Worm (Caenorhabditis elegans): Measurements from ENCODE around the gene best-1.

Gene best-1

ce11 chrIV:13109751-13110150, at the start of gene best-1:
Gene best-1 (minus strand): TSS chrIV:13109779.
- TF ChIP-seq cog-1 (tag; optimal IDR thresholded peaks at IDR 0.05) (no peak), ref-1 (GFP tag; conservative IDR thresholded peaks at IDR 0.05) (no peak), ztf-23 (GFP tag; IDR thresholded peaks at IDR 0.05) (no peak), flt-1 (GFP tag; IDR thresholded peaks at IDR 0.05) (no peak), ztf-29 (GFP tag; IDR thresholded peaks at IDR 0.05) (no peak), klf-2 (GFP tag; conservative IDR thresholded peaks at IDR 0.05) (no peak), med-1 (GFP tag; optimal IDR thresholded peaks at IDR 0.05; ENCODE audit: insufficient read depth) (no peak), tab-1 (GFP tag; IDR thresholded peaks at IDR 0.05) (no peak), T22C8.4 (GFP tag; IDR thresholded peaks at IDR 0.05) (no peak)

ce11 chrIV:13154391-13155283, 45.1 kb upstream of the best-1 start, which contains the start of the genes crld-1 and msh-5:
Gene crld-1 (minus strand): TSS chrIV:13154441.
Gene msh-5 (plus strand): TSS chrIV:13155233.
- TF ChIP-seq cog-1 (tag; optimal IDR thresholded peaks at IDR 0.05) (no peak), ztf-29 (GFP tag; IDR thresholded peaks at IDR 0.05) (no peak)

DNA sequence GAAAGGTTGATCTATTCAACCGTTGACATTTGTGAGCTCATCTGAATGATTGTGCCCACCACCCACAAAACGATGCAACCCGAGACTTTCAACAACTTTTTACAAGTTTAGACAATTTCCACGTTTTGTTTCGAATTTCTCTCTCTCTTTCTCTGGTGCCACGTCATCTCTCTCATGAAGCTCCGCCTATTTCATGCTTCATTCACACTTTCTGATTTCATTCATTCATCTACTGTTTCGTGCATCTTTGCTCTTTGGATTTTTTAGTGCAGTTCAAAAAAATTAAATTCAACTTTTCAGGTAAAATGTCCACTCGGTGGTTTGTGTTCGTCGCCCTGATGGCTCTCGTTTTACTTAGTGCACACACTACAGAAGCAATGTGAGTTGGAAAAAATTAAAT, 39.7 kb upstream of the best-1 start, which contains the start of gene nlp-79:
TSS of gene nlp-79 (plus strand) at position 301 of the 400 bp plus-strand sequence.
- TF ChIP-seq T22C8.4 (GFP tag; IDR thresholded peaks at IDR 0.05), result no peak
- no peak for TF ChIP-seq tab-1 (GFP tag; IDR thresholded peaks at IDR 0.05)
- TF ChIP-seq flt-1 (GFP tag; IDR thresholded peaks at IDR 0.05), result no peak
- TF ChIP-seq ztf-23 (GFP tag; IDR thresholded peaks at IDR 0.05), result no peak
- no peak for TF ChIP-seq ref-1 (GFP tag; conservative IDR thresholded peaks at IDR 0.05)
- TF ChIP-seq cog-1 (tag; optimal IDR thresholded peaks at IDR 0.05), result no peak

- TF ChIP-seq ztf-23 (GFP tag; IDR thresholded peaks at IDR 0.05) (no peak), med-1 (GFP tag; optimal IDR thresholded peaks at IDR 0.05; ENCODE audit: insufficient read depth) (no peak), ref-1 (GFP tag; conservative IDR thresholded peaks at IDR 0.05) (no peak), flt-1 (GFP tag; IDR thresholded peaks at IDR 0.05) (no peak), tab-1 (GFP tag; IDR thresholded peaks at IDR 0.05) (no peak), ztf-29 (GFP tag; IDR thresholded peaks at IDR 0.05) (no peak), T22C8.4 (GFP tag; IDR thresholded peaks at IDR 0.05) (no peak), klf-2 (GFP tag; conservative IDR thresholded peaks at IDR 0.05) (no peak), cog-1 (tag; optimal IDR thresholded peaks at IDR 0.05) (no peak)
These were observed 32.7 kb upstream of the best-1 start, which contains the start of gene spe-43 for ce11 chrIV:13142254-13142653. Gene spe-43 (minus strand): TSS chrIV:13142354.

DNA sequence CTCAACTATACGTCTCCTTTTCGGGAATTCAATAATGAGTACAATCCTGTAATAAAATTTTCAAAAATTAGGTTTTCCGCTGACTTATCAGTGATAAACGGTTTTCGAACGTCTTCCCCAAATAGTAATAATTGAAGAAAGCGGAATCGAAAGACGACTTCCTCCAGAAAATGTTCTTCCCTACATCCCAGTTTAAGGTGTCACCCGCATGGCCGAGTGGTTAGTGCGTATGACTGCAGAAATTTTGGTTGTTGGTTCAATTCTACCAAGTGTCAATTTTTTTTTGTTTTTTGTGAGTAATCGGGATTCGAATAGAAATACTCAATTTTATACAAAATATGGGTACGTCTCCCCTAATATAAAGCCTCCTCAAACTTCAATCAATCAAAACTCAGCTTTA, 31.2 kb upstream of the best-1 start:
- TF ChIP-seq tab-1 (GFP tag; IDR thresholded peaks at IDR 0.05), result 0 out of 2 replicates have a peak, but pooled peaks have one; percentile 51
- peak; percentile 43; the same call in 1 of the 2 replicates for TF ChIP-seq ref-1 (GFP tag; conservative IDR thresholded peaks at IDR 0.05)
- TF ChIP-seq T22C8.4 (GFP tag; IDR thresholded peaks at IDR 0.05), result 0 out of 2 replicates have a peak, but pooled peaks have one; percentile 25
- peak; percentile 54 for TF ChIP-seq flt-1 (GFP tag; IDR thresholded peaks at IDR 0.05)
- TF ChIP-seq ztf-23 (GFP tag; IDR thresholded peaks at IDR 0.05), result peak; percentile 30; the same call in 1 of the 2 replicates

ce11 chrIV:13127720-13128119, 18.1 kb upstream of the best-1 start:
- TF ChIP-seq ztf-29 (GFP tag; IDR thresholded peaks at IDR 0.05), result no peak
- TF ChIP-seq T22C8.4 (GFP tag; IDR thresholded peaks at IDR 0.05), result no peak
- TF ChIP-seq ztf-23 (GFP tag; IDR thresholded peaks at IDR 0.05), result no peak
- TF ChIP-seq flt-1 (GFP tag; IDR thresholded peaks at IDR 0.05), result no peak

DNA sequence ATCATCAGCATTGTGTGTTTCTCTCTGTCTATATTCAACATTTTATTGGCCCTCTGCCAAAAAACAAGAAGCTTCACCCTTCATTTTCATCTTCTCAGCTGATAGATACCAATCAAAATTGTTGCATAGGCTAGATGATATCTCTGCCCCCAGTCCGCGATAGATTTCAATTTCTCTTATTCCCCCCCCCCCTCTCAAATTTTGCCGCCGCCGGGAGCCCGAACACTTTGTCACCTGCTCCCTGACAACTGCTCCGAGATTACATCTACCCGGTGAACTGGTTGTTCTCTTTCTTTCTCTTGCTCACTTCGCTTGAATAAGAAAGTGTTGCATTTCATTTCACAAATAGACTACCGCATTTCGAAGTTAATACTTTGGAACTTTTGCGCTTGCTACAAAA, 16.4 kb upstream of the best-1 start:
- TF ChIP-seq klf-2 (GFP tag; conservative IDR thresholded peaks at IDR 0.05) (no peak), ztf-23 (GFP tag; IDR thresholded peaks at IDR 0.05) (no peak), ztf-29 (GFP tag; IDR thresholded peaks at IDR 0.05) (no peak), ref-1 (GFP tag; conservative IDR thresholded peaks at IDR 0.05) (no peak), flt-1 (GFP tag; IDR thresholded peaks at IDR 0.05) (no peak), med-1 (GFP tag; optimal IDR thresholded peaks at IDR 0.05; ENCODE audit: insufficient read depth) (no peak), cog-1 (tag; optimal IDR thresholded peaks at IDR 0.05) (no peak), tab-1 (GFP tag; IDR thresholded peaks at IDR 0.05) (no peak), T22C8.4 (GFP tag; IDR thresholded peaks at IDR 0.05) (no peak)

DNA sequence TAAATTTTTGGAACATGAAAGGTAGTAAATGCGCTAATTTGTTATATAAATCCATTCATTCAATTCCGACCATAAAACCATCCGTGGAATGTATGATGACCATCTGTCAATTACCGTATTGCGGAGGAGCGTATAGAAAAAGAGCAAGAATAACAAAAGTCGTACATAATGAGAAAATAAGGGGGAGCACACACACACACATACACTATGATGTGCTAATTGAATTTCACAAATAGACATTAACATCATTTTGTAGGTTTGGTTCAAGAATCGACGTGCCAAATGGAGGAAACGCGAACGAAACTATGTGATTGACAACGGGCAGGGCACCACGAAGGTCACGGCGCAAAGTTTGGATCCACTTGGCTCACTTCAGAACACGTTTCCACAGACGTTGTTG, 11.8 kb upstream of the best-1 start:
- TF ChIP-seq cog-1 (tag; optimal IDR thresholded peaks at IDR 0.05) (no peak), T22C8.4 (GFP tag; IDR thresholded peaks at IDR 0.05) (no peak), ztf-23 (GFP tag; IDR thresholded peaks at IDR 0.05) (no peak), tab-1 (GFP tag; IDR thresholded peaks at IDR 0.05) (no peak)

DNA sequence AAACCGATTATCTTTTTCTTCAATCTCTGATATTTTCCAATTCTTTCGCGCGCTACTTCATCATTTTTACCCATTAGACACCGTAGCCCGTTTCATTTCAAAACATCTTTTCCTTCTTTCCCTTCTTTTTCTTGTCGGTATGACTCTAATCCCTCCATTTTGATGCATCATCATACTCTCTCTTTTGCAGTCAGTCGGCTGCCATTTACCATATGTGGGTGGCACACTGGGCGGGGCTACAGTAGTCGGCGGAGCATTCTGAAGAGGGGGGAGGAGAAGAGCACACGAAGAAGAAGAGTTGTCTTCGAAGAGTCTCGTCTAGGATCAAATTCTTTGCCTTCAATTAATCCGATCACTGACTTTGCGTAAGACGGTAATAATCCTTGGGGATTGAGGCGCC, 9.2 kb upstream of the best-1 start, which contains the start of gene unc-30:
TSS of gene unc-30 (plus strand) at position 184 of the 400 bp plus-strand sequence.
- TF ChIP-seq ref-1 (GFP tag; conservative IDR thresholded peaks at IDR 0.05) (no peak), ztf-29 (GFP tag; IDR thresholded peaks at IDR 0.05) (no peak), med-1 (GFP tag; optimal IDR thresholded peaks at IDR 0.05; ENCODE audit: insufficient read depth) (no peak)

- no peak for TF ChIP-seq ref-1 (GFP tag; conservative IDR thresholded peaks at IDR 0.05)
- no peak for TF ChIP-seq klf-2 (GFP tag; conservative IDR thresholded peaks at IDR 0.05)
- no peak for TF ChIP-seq tab-1 (GFP tag; IDR thresholded peaks at IDR 0.05)
- no peak for TF ChIP-seq med-1 (GFP tag; optimal IDR thresholded peaks at IDR 0.05; ENCODE audit: insufficient read depth)
- no peak for TF ChIP-seq T22C8.4 (GFP tag; IDR thresholded peaks at IDR 0.05)
- TF ChIP-seq cog-1 (tag; optimal IDR thresholded peaks at IDR 0.05), result no peak
- TF ChIP-seq flt-1 (GFP tag; IDR thresholded peaks at IDR 0.05), result no peak
- no peak for TF ChIP-seq ztf-29 (GFP tag; IDR thresholded peaks at IDR 0.05)
- TF ChIP-seq ztf-23 (GFP tag; IDR thresholded peaks at IDR 0.05), result no peak
These were observed 7.1 kb upstream of the best-1 start for ce11 chrIV:13116679-13117078.
